Fruit fly (Drosophila melanogaster): ENCODE measurements around the gene CG5623.

The CG5623 gene

dm6 chr3R:15793372-15793802 lies 26.1 kb upstream of the CG5623 start, which contains the start of gene nsl1 (continued):
- TF ChIP-seq CG11398 (GFP tag; optimal IDR thresholded peaks at IDR 0.05): no peak
- TF ChIP-seq tna (GFP tag; IDR thresholded peaks at IDR 0.05; ENCODE audit: partially characterized antibody): peak; percentile 94
- TF ChIP-seq al (GFP tag; IDR thresholded peaks at IDR 0.05): 0 out of 2 replicates have a peak, but pooled peaks have one; percentile 29
- TF ChIP-seq Atf6 (GFP tag; IDR thresholded peaks at IDR 0.05): no peak
- TF ChIP-seq Tbp (GFP tag; optimal IDR thresholded peaks at IDR 0.05): no peak
- peak; percentile 42 for TF ChIP-seq CG33557 (GFP tag; optimal IDR thresholded peaks at IDR 0.05)
- no peak for TF ChIP-seq tx (GFP tag; optimal IDR thresholded peaks at IDR 0.05)
- peak; percentile 48 for TF ChIP-seq CG9215 (GFP tag; IDR thresholded peaks at IDR 0.05)
- peak; percentile 9 for TF ChIP-seq Meics (GFP tag; optimal IDR thresholded peaks at IDR 0.05)
- TF ChIP-seq tin (GFP tag; optimal IDR thresholded peaks at IDR 0.05): peak; percentile 34
- TF ChIP-seq CTCF (GFP tag; optimal IDR thresholded peaks at IDR 0.05): peak; percentile 47
- peak; percentile 43 for TF ChIP-seq CG30403 (GFP tag; optimal IDR thresholded peaks at IDR 0.05)
- peak; percentile 14; the same call in 1 of the 2 replicates for TF ChIP-seq onecut (GFP tag; IDR thresholded peaks at IDR 0.05)
- TF ChIP-seq Doc2 (GFP tag; IDR thresholded peaks at IDR 0.05): no peak
- peak; percentile 46 for TF ChIP-seq CG10543 (GFP tag; optimal IDR thresholded peaks at IDR 0.05)
- TF ChIP-seq CG4854 (GFP tag; optimal IDR thresholded peaks at IDR 0.05): no peak
- no peak for TF ChIP-seq Stat92E (GFP tag; optimal IDR thresholded peaks at IDR 0.05)
- TF ChIP-seq Awh (GFP tag; IDR thresholded peaks at IDR 0.05): peak; percentile 24; the same call in 1 of the 2 replicates
- no peak for TF ChIP-seq CG15011 (GFP tag; optimal IDR thresholded peaks at IDR 0.05)
- peak; percentile 98 for TF ChIP-seq vnd (GFP tag; IDR thresholded peaks at IDR 0.05; ENCODE audit: partially characterized antibody)
- peak in 1 of 2 experiments; percentile 31 for TF ChIP-seq bsh (GFP tag; optimal IDR thresholded peaks at IDR 0.05)
- peak; percentile 29 for TF ChIP-seq dmrt11E (tag; optimal IDR thresholded peaks at IDR 0.05)
- no peak for TF ChIP-seq CG17385 (GFP tag; optimal IDR thresholded peaks at IDR 0.05)
- no peak for TF ChIP-seq dimm (GFP tag; IDR thresholded peaks at IDR 0.05)
- TF ChIP-seq CG16779 (GFP tag; IDR thresholded peaks at IDR 0.05): no peak
- peak; percentile 8 for TF ChIP-seq tap (tag; optimal IDR thresholded peaks at IDR 0.05)
- TF ChIP-seq CG11560 (tag; IDR thresholded peaks at IDR 0.05): peak; percentile 97
- TF ChIP-seq chif (GFP tag; optimal IDR thresholded peaks at IDR 0.05): no peak
- TF ChIP-seq CG7745 (tag; optimal IDR thresholded peaks at IDR 0.05): no peak
- peak; percentile 67 for TF ChIP-seq nmo (GFP tag; optimal IDR thresholded peaks at IDR 0.05)
- peak; percentile 44; the same call in 1 of the 2 replicates for TF ChIP-seq sisA (GFP tag; IDR thresholded peaks at IDR 0.05)
- peak; percentile 2 for TF ChIP-seq CG13424 (tag; optimal IDR thresholded peaks at IDR 0.05)
- TF ChIP-seq Atf-2 (GFP tag; optimal IDR thresholded peaks at IDR 0.05): no peak
- TF ChIP-seq crol (GFP tag; IDR thresholded peaks at IDR 0.05): no peak
- peak; percentile 96 for TF ChIP-seq CG13287 (GFP tag; IDR thresholded peaks at IDR 0.05; ENCODE audit: partially characterized antibody)
- TF ChIP-seq Ravus (GFP tag; IDR thresholded peaks at IDR 0.05): no peak
- TF ChIP-seq gro (GFP tag; optimal IDR thresholded peaks at IDR 0.05): no peak
- peak; percentile 96 for TF ChIP-seq bbx (GFP tag; IDR thresholded peaks at IDR 0.05; ENCODE audit: partially characterized antibody)
- no peak for TF ChIP-seq CG11695 (GFP tag; IDR thresholded peaks at IDR 0.05)
- peak; percentile 6 for TF ChIP-seq ab (GFP tag; optimal IDR thresholded peaks at IDR 0.05)
- TF ChIP-seq Antp (GFP tag; optimal IDR thresholded peaks at IDR 0.05): peak; percentile 24
- TF ChIP-seq CG6683 (GFP tag; optimal IDR thresholded peaks at IDR 0.05): no peak
- TF ChIP-seq croc (GFP tag; conservative IDR thresholded peaks at IDR 0.05): no peak
- TF ChIP-seq ham (GFP tag; IDR thresholded peaks at IDR 0.05): no peak
- TF ChIP-seq prd (optimal IDR thresholded peaks at IDR 0.05): no peak
- TF ChIP-seq prd (GFP tag; IDR thresholded peaks at IDR 0.05): peak; percentile 73
- TF ChIP-seq CG9797 (GFP tag; optimal IDR thresholded peaks at IDR 0.05): peak; percentile 54
- TF ChIP-seq jigr1 (GFP tag; IDR thresholded peaks at IDR 0.05): no peak
- TF ChIP-seq gce (GFP tag; IDR thresholded peaks at IDR 0.05): no peak
- peak; percentile 96 for TF ChIP-seq CG6791 (GFP tag; IDR thresholded peaks at IDR 0.05; ENCODE audit: partially characterized antibody)
- TF ChIP-seq bcd (GFP tag; optimal IDR thresholded peaks at IDR 0.05): peak; percentile 48
- peak; percentile 24; the same call in 1 of the 3 replicates for TF ChIP-seq zfh1 (GFP tag; IDR thresholded peaks at IDR 0.05)

Data from whole organism, embryonic.